Fruit fly (Drosophila melanogaster) whole organism, embryonic: ENCODE results near the gene Ykt6.
A peak's percentile ranks its signal among the peaks of the same experiment; 100 is the strongest.

Experiments used
- ATbp ChIP-seq: fragments of 200-800 bp; sonication (Bioruptor generic); optimal IDR thresholded peaks from 2 replicates; lab custom pipeline; 2017; ENCODE audit warnings: missing biosample characterization, mild to moderate bottlenecking, missing genetic modification characterization, missing genetic modification reagents
- Bgb ChIP-seq: fragments of 200-800 bp; sonication (Bioruptor generic); IDR thresholded peaks from 2 replicates; pipeline ENCODE4 v1.3.6; 2022; ENCODE audit warnings: missing biosample characterization, missing genetic modification characterization; ENCODE audit not compliant: partially characterized antibody
- Blimp-1 ChIP-seq: fragments of 200-800 bp; sonication (Bioruptor generic); optimal IDR thresholded peaks from 3 replicates; lab custom pipeline; 2018; ENCODE audit warnings: missing biosample characterization, missing genetic modification characterization, mild to moderate bottlenecking, moderate library complexity, missing genetic modification reagents
- CG10462 ChIP-seq: fragments of 200-800 bp; sonication (Bioruptor generic); optimal IDR thresholded peaks from 2 replicates; lab custom pipeline; 2016; ENCODE audit warnings: missing biosample characterization, missing genetic modification characterization
- CG1233 ChIP-seq: fragments of 200-800 bp; sonication (Bioruptor generic); optimal IDR thresholded peaks from 4 replicates; lab custom pipeline; 2018; ENCODE audit warnings: missing biosample characterization, mild to moderate bottlenecking, missing genetic modification characterization
- CG13287 ChIP-seq: fragments of 200-800 bp; sonication (Bioruptor generic); IDR thresholded peaks from 2 replicates; pipeline ENCODE4 v1.3.6; 2022; ENCODE audit warnings: missing biosample characterization, missing genetic modification characterization; ENCODE audit not compliant: partially characterized antibody
- CG13894 ChIP-seq: fragments of 200-800 bp; sonication (Bioruptor generic); optimal IDR thresholded peaks from 3 replicates; lab custom pipeline; 2018; ENCODE audit warnings: missing biosample characterization, mild to moderate bottlenecking, missing genetic modification characterization, moderate library complexity
- CG15696 ChIP-seq: fragments of 200-800 bp; sonication (Bioruptor generic); optimal IDR thresholded peaks from 2 replicates; lab custom pipeline; 2019; ENCODE audit warnings: missing biosample characterization, mild to moderate bottlenecking, missing genetic modification characterization, moderate library complexity
- CG16779 ChIP-seq: fragments of 200-800 bp; sonication (Bioruptor generic); IDR thresholded peaks from 2 replicates; pipeline ENCODE4 v1.3.6; 2022; ENCODE audit warnings: missing biosample characterization, missing genetic modification characterization
- CG16863 ChIP-seq: fragments of 200-800 bp; sonication (Bioruptor generic); optimal IDR thresholded peaks from 3 replicates; lab custom pipeline; 2016; ENCODE audit warnings: missing biosample characterization, missing genetic modification characterization
- CG18262 ChIP-seq: fragments of 200-800 bp; optimal IDR thresholded peaks from 3 replicates; lab custom pipeline; 2019; ENCODE audit warnings: missing biosample characterization, mild to moderate bottlenecking, missing genetic modification characterization, moderate library complexity
- CG1832 ChIP-seq: fragments of 200-800 bp; sonication (Bioruptor generic); optimal IDR thresholded peaks from 2 replicates; lab custom pipeline; 2017; ENCODE audit warnings: missing biosample characterization, mild to moderate bottlenecking, missing genetic modification characterization, inconsistent platforms
- CG18476 ChIP-seq: fragments of 200-800 bp; sonication (Bioruptor generic); optimal IDR thresholded peaks from 2 replicates; lab custom pipeline; 2016; ENCODE audit warnings: missing biosample characterization, mild to moderate bottlenecking, missing genetic modification characterization
- CG18619 ChIP-seq: fragments of 200-800 bp; sonication (Bioruptor generic); optimal IDR thresholded peaks from 3 replicates; lab custom pipeline; 2017; ENCODE audit warnings: missing biosample characterization, mild to moderate bottlenecking, missing genetic modification characterization
- CG2116 ChIP-seq: fragments of 200-800 bp; sonication (Bioruptor generic); optimal IDR thresholded peaks from 3 replicates; lab custom pipeline; 2018; ENCODE audit warnings: missing biosample characterization, mild to moderate bottlenecking, missing genetic modification characterization
- CG2129 ChIP-seq: fragments of 200-800 bp; sonication (Bioruptor generic); IDR thresholded peaks from 2 replicates; pipeline ENCODE4 v1.3.6; 2022; ENCODE audit warnings: missing biosample characterization, missing genetic modification characterization; ENCODE audit not compliant: partially characterized antibody
- CG2199 ChIP-seq: fragments of 200-800 bp; sonication (Bioruptor generic); IDR thresholded peaks from 3 replicates; pipeline ENCODE4 v1.3.6; 2022; ENCODE audit warnings: missing biosample characterization, missing genetic modification characterization
- CG2202 ChIP-seq: fragments of 200-800 bp; sonication (Bioruptor generic); optimal IDR thresholded peaks from 2 replicates; lab custom pipeline; 2018; ENCODE audit warnings: missing biosample characterization, mild to moderate bottlenecking, missing genetic modification characterization
- CG30431 ChIP-seq: fragments of 200-800 bp; sonication (Bioruptor generic); optimal IDR thresholded peaks from 2 replicates; lab custom pipeline; 2017; ENCODE audit warnings: missing biosample characterization, missing genetic modification characterization
- CG32772 ChIP-seq: fragments of 200-800 bp; sonication (Bioruptor generic); IDR thresholded peaks from 2 replicates; pipeline ENCODE4 v1.3.6; 2022; ENCODE audit warnings: missing biosample characterization, missing genetic modification characterization
- CG7987 ChIP-seq: fragments of 200-800 bp; sonication (Bioruptor generic); optimal IDR thresholded peaks from 2 replicates; lab custom pipeline; 2018; ENCODE audit warnings: missing biosample characterization, mild to moderate bottlenecking, missing genetic modification characterization, moderate library complexity
- CG8089 ChIP-seq: fragments of 200-800 bp; sonication (Bioruptor generic); optimal IDR thresholded peaks from 3 replicates; lab custom pipeline; 2016; ENCODE audit warnings: missing biosample characterization, missing genetic modification characterization
- CG8359 ChIP-seq: fragments of 200-800 bp; sonication (Bioruptor generic); optimal IDR thresholded peaks from 2 replicates; lab custom pipeline; 2017; ENCODE audit warnings: missing biosample characterization, mild to moderate bottlenecking, missing genetic modification characterization, borderline replicate concordance
- CG8478 ChIP-seq: fragments of >200 bp; optimal IDR thresholded peaks from 2 replicates; lab custom pipeline; 2018
- CG9609 ChIP-seq: fragments of 200-800 bp; sonication (Bioruptor generic); optimal IDR thresholded peaks from 3 replicates; lab custom pipeline; 2016; ENCODE audit warnings: missing biosample characterization, missing genetic modification characterization
- CHES-1-like ChIP-seq: fragments of 200-800 bp; sonication (Bioruptor generic); optimal IDR thresholded peaks from 2 replicates; lab custom pipeline; 2016; ENCODE audit warnings: missing biosample characterization, missing genetic modification characterization
- Dll ChIP-seq: fragments of 200-800 bp; sonication (Bioruptor generic); IDR thresholded peaks from 4 replicates; pipeline ENCODE4 v1.3.6; 2022; ENCODE audit warnings: missing biosample characterization, missing genetic modification characterization; ENCODE audit not compliant: partially characterized antibody
- Fer1 ChIP-seq: fragments of 200-800 bp; sonication (Bioruptor generic); optimal IDR thresholded peaks from 2 replicates; lab custom pipeline; 2017; ENCODE audit warnings: missing biosample characterization, mild to moderate bottlenecking, missing genetic modification characterization
- HHEX ChIP-seq: fragments of 200-800 bp; sonication (Bioruptor generic); optimal IDR thresholded peaks from 3 replicates; lab custom pipeline; 2017; ENCODE audit warnings: missing biosample characterization, mild to moderate bottlenecking, missing genetic modification characterization, missing genetic modification reagents
- Hand ChIP-seq: fragments of 200-800 bp; sonication (Bioruptor generic); optimal IDR thresholded peaks from 2 replicates; lab custom pipeline; 2017; ENCODE audit warnings: mild to moderate bottlenecking, missing biosample characterization, missing genetic modification reagents, missing genetic modification characterization
- HmgZ ChIP-seq: fragments of 200-800 bp; sonication (Bioruptor generic); optimal IDR thresholded peaks from 2 replicates; lab custom pipeline; 2018; ENCODE audit warnings: missing biosample characterization, mild to moderate bottlenecking, missing genetic modification characterization
- Kr ChIP-seq: fragments of 200-800 bp; sonication (Bioruptor generic); optimal IDR thresholded peaks from 2 replicates; lab custom pipeline; 2017; ENCODE audit warnings: missing biosample characterization, mild to moderate bottlenecking, missing genetic modification characterization
- MESR4 ChIP-seq: fragments of 200-800 bp; sonication (Bioruptor generic); optimal IDR thresholded peaks from 2 replicates; lab custom pipeline; 2018; ENCODE audit warnings: missing biosample characterization, mild to moderate bottlenecking, missing genetic modification characterization, moderate library complexity
- Med ChIP-seq: fragments of 200-800 bp; sonication (Bioruptor generic); peaks from one replicate; lab custom pipeline; 2016; ENCODE audit warnings: missing biosample characterization, missing genetic modification characterization, mild to moderate bottlenecking, inconsistent platforms, moderate library complexity
- Mrtf ChIP-seq: fragments of 200-800 bp; sonication (Bioruptor generic); IDR thresholded peaks from 3 replicates; pipeline ENCODE4 v1.3.6; 2022; ENCODE audit warnings: missing biosample characterization, missing genetic modification characterization
- Pdp1 ChIP-seq, 2 experiments: fragments of 200-800 bp; sonication (Bioruptor generic); optimal IDR thresholded peaks; 3 replicates each; lab custom pipeline; 2016; ENCODE audit warnings: missing biosample characterization in 2 of 2, missing genetic modification characterization in 2 of 2, mild to moderate bottlenecking in 1 of 2, moderate library complexity in 1 of 2
- Ptx1 ChIP-seq: fragments of 200-800 bp; sonication (Bioruptor generic); IDR thresholded peaks from 2 replicates; pipeline ENCODE4 v1.3.6; 2022; ENCODE audit warnings: missing biosample characterization, missing genetic modification characterization
- Rfx ChIP-seq: fragments of 200-800 bp; sonication (Bioruptor generic); IDR thresholded peaks from 2 replicates; pipeline ENCODE4 v1.3.6; 2022; ENCODE audit warnings: missing biosample characterization, missing genetic modification characterization
- Scr ChIP-seq: fragments of 200-800 bp; sonication (Bioruptor generic); IDR thresholded peaks from 2 replicates; pipeline ENCODE4 v1.3.6; 2022; ENCODE audit warnings: missing biosample characterization, missing genetic modification characterization; ENCODE audit not compliant: partially characterized antibody
- Sox102F ChIP-seq: fragments of 200-800 bp; sonication (Bioruptor generic); optimal IDR thresholded peaks from 2 replicates; lab custom pipeline; 2018; ENCODE audit warnings: missing biosample characterization, mild to moderate bottlenecking, missing genetic modification characterization, moderate library complexity
- Ssrp ChIP-seq: fragments of 200-800 bp; sonication (Bioruptor generic); optimal IDR thresholded peaks from 2 replicates; lab custom pipeline; 2018; ENCODE audit warnings: missing biosample characterization, mild to moderate bottlenecking, missing genetic modification characterization, moderate library complexity
- dmrt99B ChIP-seq: fragments of 200-800 bp; sonication (Bioruptor generic); optimal IDR thresholded peaks from 2 replicates; lab custom pipeline; 2018; ENCODE audit warnings: missing biosample characterization, mild to moderate bottlenecking, missing genetic modification characterization, moderate library complexity
- eve ChIP-seq, 2 experiments: fragments of >200 bp; optimal IDR thresholded peaks; 2 replicates each; lab custom pipeline; 2017; ENCODE audit warnings: missing biosample characterization in 2 of 2, missing genetic modification characterization in 2 of 2
- ham ChIP-seq: fragments of 200-800 bp; sonication (Bioruptor generic); IDR thresholded peaks from 2 replicates; pipeline ENCODE4 v1.3.6; 2022; ENCODE audit warnings: missing biosample characterization, missing genetic modification characterization
- hth ChIP-seq: fragments of >200 bp; optimal IDR thresholded peaks from 2 replicates; lab custom pipeline; 2017; ENCODE audit warnings: inconsistent platforms
- odd ChIP-seq: fragments of 200-800 bp; sonication (Bioruptor generic); optimal IDR thresholded peaks from 2 replicates; lab custom pipeline; 2017; ENCODE audit warnings: missing biosample characterization, mild to moderate bottlenecking, missing genetic modification characterization
- sd ChIP-seq: fragments of 200-800 bp; sonication (Bioruptor generic); optimal IDR thresholded peaks from 3 replicates; lab custom pipeline; 2018; ENCODE audit warnings: missing biosample characterization, mild to moderate bottlenecking, missing genetic modification characterization, moderate library complexity
- slp2 ChIP-seq: fragments of 200-800 bp; sonication (Bioruptor generic); optimal IDR thresholded peaks from 2 replicates; lab custom pipeline; 2016; ENCODE audit warnings: missing biosample characterization, missing genetic modification characterization
- tin ChIP-seq: fragments of 200-800 bp; sonication (Bioruptor generic); optimal IDR thresholded peaks from 3 replicates; lab custom pipeline; 2016; ENCODE audit warnings: missing biosample characterization, missing genetic modification characterization
- wdn ChIP-seq: fragments of 200-800 bp; sonication (Bioruptor generic); IDR thresholded peaks from 2 replicates; pipeline ENCODE4 v1.3.6; 2022; ENCODE audit warnings: missing biosample characterization, missing genetic modification characterization
- zfh1 ChIP-seq: fragments of 200-800 bp; sonication (Bioruptor generic); IDR thresholded peaks from 3 replicates; pipeline ENCODE4 v1.3.6; 2022; ENCODE audit warnings: missing biosample characterization, missing genetic modification characterization

The Ykt6 gene

dm6 chrX:7931028-7931549, 10.9 kb downstream of the Ykt6 start, which contains the start of gene mahe (continued):
- no peak for TF ChIP-seq Sox102F (GFP tag; lab: Kevin White, UChicago)
- peak; percentile 91 for TF ChIP-seq CG2116
- TF ChIP-seq CG30431: no peak
- no peak for TF ChIP-seq ham (GFP tag; lab: Robert Waterston, UW)
- TF ChIP-seq CG2199 (GFP tag; lab: Robert Waterston, UW): no peak
- TF ChIP-seq odd (GFP tag; lab: Kevin White, UChicago): no peak
- no peak for TF ChIP-seq CG8478 (lab: Kevin White, UChicago)
- peak; percentile 78 for TF ChIP-seq MESR4 (GFP tag; lab: Kevin White, UChicago)
- peak; percentile 87 for TF ChIP-seq Scr (GFP tag; lab: Robert Waterston, UW)
- no peak for TF ChIP-seq CG18262 (tag; lab: Kevin White, UChicago)
- TF ChIP-seq hth (lab: Kevin White, UChicago): no peak
- no peak for TF ChIP-seq Ptx1 (GFP tag; lab: Robert Waterston, UW)
- TF ChIP-seq CHES-1-like (GFP tag; lab: Kevin White, UChicago): no peak
- TF ChIP-seq CG18619 (GFP tag; lab: Kevin White, UChicago): no peak
- TF ChIP-seq CG1832: no peak
- TF ChIP-seq tin: no peak
- TF ChIP-seq CG1233 (GFP tag; lab: Kevin White, UChicago): peak; percentile 60
- no peak for TF ChIP-seq CG2202 (tag; lab: Kevin White, UChicago)
- no peak for TF ChIP-seq HHEX (GFP tag; lab: Kevin White, UChicago)
- no peak for TF ChIP-seq CG32772
- no peak for TF ChIP-seq zfh1 (GFP tag; lab: Robert Waterston, UW)
- peak; percentile 92 for TF ChIP-seq CG13287 (GFP tag; lab: Robert Waterston, UW)
- TF ChIP-seq CG10462: no peak
- no peak for TF ChIP-seq slp2 (GFP tag; lab: Kevin White, UChicago)
- peak; percentile 87 for TF ChIP-seq Dll
- no peak for TF ChIP-seq CG16863
- TF ChIP-seq dmrt99B (tag; lab: Kevin White, UChicago): no peak
- TF ChIP-seq CG7987 (GFP tag; lab: Kevin White, UChicago): no peak
- no peak for TF ChIP-seq Hand (GFP tag; lab: Kevin White, UChicago)
- no peak for TF ChIP-seq CG8089 (GFP tag; lab: Kevin White, UChicago)
- TF ChIP-seq Rfx (GFP tag; lab: Robert Waterston, UW): peak; percentile 8; the same call in 1 of the 2 replicates
- peak in 1 of 2 experiments; percentile 14 for TF ChIP-seq Pdp1 (GFP tag; optimal IDR thresholded peaks at IDR 0.05; lab: Kevin White, UChicago)
- TF ChIP-seq Med (GFP tag; lab: Kevin White, UChicago): peak; percentile 77
- no peak for TF ChIP-seq CG9609 (GFP tag; lab: Kevin White, UChicago)
- TF ChIP-seq HmgZ: no peak
- no peak for TF ChIP-seq Mrtf (GFP tag; lab: Robert Waterston, UW)
- no peak for TF ChIP-seq Fer1
- TF ChIP-seq CG2129: peak; percentile 77
- no peak for TF ChIP-seq wdn (GFP tag; lab: Robert Waterston, UW)
- TF ChIP-seq Bgb: peak; percentile 89
- no peak for TF ChIP-seq CG18476 (GFP tag; lab: Kevin White, UChicago)
- TF ChIP-seq CG13894 (tag; lab: Kevin White, UChicago): no peak
- no peak for TF ChIP-seq CG15696 (tag; lab: Kevin White, UChicago)
- no peak for TF ChIP-seq sd (tag; lab: Kevin White, UChicago)
- TF ChIP-seq CG8359: no peak
- TF ChIP-seq Ssrp (tag; lab: Kevin White, UChicago): no peak
- TF ChIP-seq Blimp-1 (GFP tag; lab: Kevin White, UChicago): no peak
- TF ChIP-seq eve (GFP tag; optimal IDR thresholded peaks at IDR 0.05; lab: Kevin White, UChicago): no peak
- no peak for TF ChIP-seq ATbp
- no peak for TF ChIP-seq Kr
- no peak for TF ChIP-seq CG16779 (GFP tag; lab: Robert Waterston, UW)
